Fruit fly (Drosophila melanogaster): ENCODE results near the gene Unc-76.
A peak's percentile ranks its signal among the peaks of the same experiment; 100 is the strongest.

The Unc-76 gene

DNA sequence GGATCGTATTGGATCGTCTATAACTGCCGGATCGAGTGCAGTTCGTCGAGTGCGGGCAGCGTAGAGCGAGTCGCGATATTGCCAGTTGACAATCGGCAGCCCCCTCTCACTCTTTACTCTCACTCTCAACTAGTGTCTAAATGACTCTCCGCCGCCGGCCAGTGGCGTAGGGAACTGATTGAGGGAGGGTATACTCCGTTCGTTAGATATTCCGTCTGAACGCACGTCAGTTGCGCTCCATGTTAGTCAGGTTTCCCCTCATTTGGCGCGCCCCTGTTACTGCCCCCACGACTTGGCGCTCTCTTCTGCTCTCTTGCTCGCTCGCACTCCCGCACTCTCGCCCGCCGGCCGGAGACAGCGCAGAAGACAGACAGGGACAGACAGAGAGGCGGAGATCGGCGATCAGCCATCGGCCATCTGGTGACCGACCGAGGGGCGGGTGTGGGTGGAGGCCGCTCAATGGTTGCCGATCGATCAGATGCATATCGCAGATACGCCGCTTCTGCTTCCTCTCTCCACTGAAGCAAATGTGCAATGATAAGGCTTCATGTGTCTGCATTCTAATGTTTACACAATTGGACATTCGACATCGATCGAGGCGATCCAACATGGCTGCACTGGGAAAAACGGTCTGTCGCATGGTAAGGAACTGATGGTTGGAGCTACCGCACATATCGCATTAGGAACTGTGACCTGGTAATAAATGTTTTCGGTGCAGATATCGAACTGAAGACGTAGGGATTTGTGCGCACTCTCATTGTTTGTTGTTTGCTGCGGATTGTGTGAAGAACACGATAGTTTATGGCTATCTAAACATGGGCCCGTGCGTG lies 30.1 kb upstream of the Unc-76 start, which contains the start of gene moody (continued):
- peak; percentile 100 for TF ChIP-seq CG11456 (GFP tag; IDR thresholded peaks at IDR 0.05)
- peak; percentile 94 for TF ChIP-seq CG12299 (tag; optimal IDR thresholded peaks at IDR 0.05)
- peak; percentile 97 for TF ChIP-seq CG10209 (GFP tag; optimal IDR thresholded peaks at IDR 0.05)
- TF ChIP-seq CG15514 (GFP tag; optimal IDR thresholded peaks at IDR 0.05), result peak; percentile 95
- TF ChIP-seq esg (GFP tag; conservative IDR thresholded peaks at IDR 0.05), result peak; percentile 95
- TF ChIP-seq CG5245 (GFP tag; optimal IDR thresholded peaks at IDR 0.05), result peak; percentile 97
- TF ChIP-seq TFAM (GFP tag; optimal IDR thresholded peaks at IDR 0.05), result peak; percentile 66
- TF ChIP-seq sens-2 (GFP tag; IDR thresholded peaks at IDR 0.05), result peak; percentile 97
- 0 out of 2 replicates have a peak, but pooled peaks have one; percentile 17 for TF ChIP-seq sna (GFP tag; IDR thresholded peaks at IDR 0.05; ENCODE audit: partially characterized antibody)
- TF ChIP-seq fd102C (GFP tag; optimal IDR thresholded peaks at IDR 0.05), result peak; percentile 52
- peak; percentile 95 for TF ChIP-seq jing (GFP tag; optimal IDR thresholded peaks at IDR 0.05)
- TF ChIP-seq HmgD (GFP tag; optimal IDR thresholded peaks at IDR 0.05), result peak; percentile 99
- peak; percentile 96 for TF ChIP-seq Dip3 (GFP tag; optimal IDR thresholded peaks at IDR 0.05)
- peak; percentile 99 for TF ChIP-seq CG18599 (GFP tag; optimal IDR thresholded peaks at IDR 0.05)
- peak; percentile 99 for TF ChIP-seq zfh1 (GFP tag; IDR thresholded peaks at IDR 0.05)
- peak; percentile 98 for TF ChIP-seq CHES-1-like (GFP tag; optimal IDR thresholded peaks at IDR 0.05)
- TF ChIP-seq Jarid2 (GFP tag; optimal IDR thresholded peaks at IDR 0.05), result peak; percentile 83
- TF ChIP-seq ham (GFP tag; IDR thresholded peaks at IDR 0.05), result peak; percentile 92
- peak; percentile 99 for TF ChIP-seq Dbx (GFP tag; IDR thresholded peaks at IDR 0.05)
- peak; percentile 96 to 97 for TF ChIP-seq chif (GFP tag; optimal IDR thresholded peaks at IDR 0.05)
- TF ChIP-seq ken (GFP tag; IDR thresholded peaks at IDR 0.05), result peak; percentile 99
- 0 out of 3 replicates have a peak, but pooled peaks have one; percentile 27 for TF ChIP-seq Opbp (GFP tag; IDR thresholded peaks at IDR 0.05; ENCODE audit: partially characterized antibody)
- TF ChIP-seq ac (GFP tag; optimal IDR thresholded peaks at IDR 0.05), result peak; percentile 57
- TF ChIP-seq CG8359 (GFP tag; optimal IDR thresholded peaks at IDR 0.05; ENCODE audit: borderline replicate concordance), result peak; percentile 73
- peak; percentile 89 for TF ChIP-seq CG10462 (GFP tag; optimal IDR thresholded peaks at IDR 0.05)
- peak; percentile 100 for TF ChIP-seq grn (GFP tag; optimal IDR thresholded peaks at IDR 0.05)
- peak; percentile 98 for TF ChIP-seq CG6813 (GFP tag; optimal IDR thresholded peaks at IDR 0.05)
- TF ChIP-seq Ets97D (GFP tag; optimal IDR thresholded peaks at IDR 0.05), result peak; percentile 86
- peak; percentile 93 for TF ChIP-seq kni (GFP tag; optimal IDR thresholded peaks at IDR 0.05)
- TF ChIP-seq CG11695 (GFP tag; IDR thresholded peaks at IDR 0.05), result peak; percentile 94
- no peak for TF ChIP-seq tll (GFP tag; optimal IDR thresholded peaks at IDR 0.05)
- TF ChIP-seq CG8944 (GFP tag; optimal IDR thresholded peaks at IDR 0.05), result peak; percentile 98
- peak; percentile 97 for TF ChIP-seq HLHmδ (GFP tag; optimal IDR thresholded peaks at IDR 0.05)
- TF ChIP-seq scrt (GFP tag; optimal IDR thresholded peaks at IDR 0.05), result peak; percentile 94
- TF ChIP-seq Lim3 (GFP tag; IDR thresholded peaks at IDR 0.05), result peak; percentile 86
- peak; percentile 74 for TF ChIP-seq CG14965 (GFP tag; optimal IDR thresholded peaks at IDR 0.05; ENCODE audit: borderline replicate concordance)
- peak; percentile 99 for TF ChIP-seq CG16779 (GFP tag; IDR thresholded peaks at IDR 0.05)
- TF ChIP-seq unc-4 (GFP tag; IDR thresholded peaks at IDR 0.05; ENCODE audit: partially characterized antibody), result peak; percentile 58
- TF ChIP-seq Sry-δ (GFP tag; optimal IDR thresholded peaks at IDR 0.05), result peak; percentile 60
- peak; percentile 95 for TF ChIP-seq toy (GFP tag; IDR thresholded peaks at IDR 0.05)
- peak; percentile 95 for TF ChIP-seq CG6689 (GFP tag; IDR thresholded peaks at IDR 0.05)
- peak; percentile 95 for TF ChIP-seq CG3281 (GFP tag; optimal IDR thresholded peaks at IDR 0.05)
- peak; percentile 85 for TF ChIP-seq Asciz (GFP tag; optimal IDR thresholded peaks at IDR 0.05)
- peak; percentile 98 for TF ChIP-seq so (GFP tag; IDR thresholded peaks at IDR 0.05)
- peak; percentile 93 for TF ChIP-seq CG1529 (GFP tag; optimal IDR thresholded peaks at IDR 0.05)
- peak; percentile 94 for TF ChIP-seq nom (GFP tag; optimal IDR thresholded peaks at IDR 0.05)
- peak; percentile 98 for TF ChIP-seq zfh2 (GFP tag; optimal IDR thresholded peaks at IDR 0.05)
- TF ChIP-seq CG31441 (GFP tag; IDR thresholded peaks at IDR 0.05), result peak; percentile 88
